Worm (Caenorhabditis elegans): ENCODE measurements around the gene ppm-1.G.

DNA sequence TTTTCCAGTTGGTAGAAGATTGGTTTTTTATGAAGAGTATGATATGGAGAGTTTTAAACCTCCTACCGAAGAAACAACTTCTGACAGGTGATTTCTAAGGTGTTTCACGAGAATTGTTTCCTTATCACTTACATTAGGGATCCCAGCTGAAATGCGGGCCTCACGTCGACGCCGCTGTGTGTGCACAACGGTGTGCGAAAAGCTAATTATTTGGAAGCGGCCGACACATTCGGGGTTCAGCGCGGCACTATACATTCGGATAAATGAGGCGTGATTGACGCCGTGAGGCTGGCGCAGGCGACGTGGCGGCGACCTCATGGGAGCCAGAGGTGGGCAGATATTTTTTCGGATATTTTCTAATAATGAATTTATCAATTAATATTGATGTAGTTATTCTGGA is 35.8 kb downstream of the ppm-1.G start:
- TF ChIP-seq jun-1 (tag; optimal IDR thresholded peaks at IDR 0.05), result no peak
- no peak for TF ChIP-seq fos-1 (tag; optimal IDR thresholded peaks at IDR 0.05)
- peak; percentile 38 for TF ChIP-seq snpc-4 (tag; optimal IDR thresholded peaks at IDR 0.05)
- TF ChIP-seq ama-1 (optimal IDR thresholded peaks at IDR 0.05), result no peak
- TF ChIP-seq nhr-25 (tag; optimal IDR thresholded peaks at IDR 0.05), result no peak
- TF ChIP-seq nhr-77 (tag; optimal IDR thresholded peaks at IDR 0.05), result no peak
- TF ChIP-seq skn-1 (tag; optimal IDR thresholded peaks at IDR 0.05), result no peak
- TF ChIP-seq aly-2 (tag; optimal IDR thresholded peaks at IDR 0.05), result no peak
- TF ChIP-seq elt-3 (tag; optimal IDR thresholded peaks at IDR 0.05), result no peak
- no peak for TF ChIP-seq tbx-2 (tag; optimal IDR thresholded peaks at IDR 0.05)
- TF ChIP-seq nhr-237 (tag; optimal IDR thresholded peaks at IDR 0.05), result no peak
- no peak for TF ChIP-seq unc-62 (GFP tag; optimal IDR thresholded peaks at IDR 0.05)
- no peak for TF ChIP-seq mdl-1 (tag; optimal IDR thresholded peaks at IDR 0.05)
- TF ChIP-seq nhr-28 (tag; optimal IDR thresholded peaks at IDR 0.05), result no peak
